Worm (Caenorhabditis elegans) whole organism, young adult: Measurements from ENCODE around the gene F58F12.1.

ENCODE experiments used
- B0019.2 ChIP-seq: fragments of 200-800 bp; sonication (Bioruptor generic); conservative IDR thresholded peaks from 2 replicates; pipeline ENCODE4 v1.3.6; 2022; ENCODE audit warnings: missing genetic modification reagents, missing genetic modification characterization, missing compliant biosample characterization
- B0035.1 ChIP-seq: sonication (generic microtip); optimal IDR thresholded peaks from 2 replicates; lab custom pipeline; 2016; ENCODE audit warnings: missing genetic modification characterization, mild to moderate bottlenecking, missing compliant biosample characterization, missing genotype, missing genetic modification reagents
- B0261.1 ChIP-seq: sonication (generic microtip); optimal IDR thresholded peaks from 2 replicates; lab custom pipeline; 2016; ENCODE audit warnings: mild to moderate bottlenecking, missing genetic modification characterization, moderate library complexity, missing compliant biosample characterization
- B0336.3 ChIP-seq: fragments of 200-800 bp; sonication (Bioruptor generic); IDR thresholded peaks from 2 replicates; pipeline ENCODE4 v1.3.6; 2022; ENCODE audit warnings: missing genetic modification characterization, missing compliant biosample characterization
- C17E4.6 ChIP-seq: fragments of 200-800 bp; sonication (Bioruptor generic); IDR thresholded peaks from 2 replicates; pipeline ENCODE4 v1.3.6; 2022; ENCODE audit warnings: missing genetic modification reagents, missing genetic modification characterization, missing compliant biosample characterization
- F57A8.1 ChIP-seq: fragments of 200-800 bp; sonication (Bioruptor generic); optimal IDR thresholded peaks from 2 replicates; lab custom pipeline; 2018; ENCODE audit warnings: mild to moderate bottlenecking, missing genetic modification characterization, moderate library complexity, missing compliant biosample characterization
- F57C9.4 ChIP-seq: sonication (generic microtip); optimal IDR thresholded peaks from 2 replicates; lab custom pipeline; 2017; ENCODE audit warnings: mild to moderate bottlenecking, missing genetic modification characterization, missing compliant biosample characterization
- T26A5.8 ChIP-seq: sonication (generic microtip); optimal IDR thresholded peaks from 2 replicates; lab custom pipeline; 2016; ENCODE audit warnings: missing genetic modification characterization, missing compliant biosample characterization
- Y79H2A.3 ChIP-seq: fragments of 200-800 bp; sonication (Bioruptor generic); conservative IDR thresholded peaks from 2 replicates; pipeline ENCODE4 v1.3.6; 2022; ENCODE audit warnings: missing genetic modification reagents, missing genetic modification characterization, missing compliant biosample characterization
- ZK185.1 ChIP-seq: sonication (generic microtip); optimal IDR thresholded peaks from 2 replicates; lab custom pipeline; 2016; ENCODE audit warnings: mild to moderate bottlenecking, missing genetic modification characterization, missing compliant biosample characterization; ENCODE audit not compliant: poor library complexity, severe bottlenecking
- athp-1 ChIP-seq: sonication (generic microtip); optimal IDR thresholded peaks from 2 replicates; lab custom pipeline; 2017; ENCODE audit warnings: mild to moderate bottlenecking, missing genetic modification characterization, missing compliant biosample characterization
- attf-6 ChIP-seq: fragments of 200-800 bp; sonication (Bioruptor generic); IDR thresholded peaks from 2 replicates; pipeline ENCODE4 v1.3.6; 2022; ENCODE audit warnings: missing genetic modification reagents, missing genetic modification characterization, missing compliant biosample characterization
- bed-2 ChIP-seq: fragments of 200-800 bp; sonication (Bioruptor generic); IDR thresholded peaks from 2 replicates; pipeline ENCODE4 v1.3.6; 2022; ENCODE audit warnings: missing genetic modification reagents, missing genetic modification characterization, missing compliant biosample characterization
- cebp-2 ChIP-seq: fragments of 200-800 bp; sonication (Bioruptor generic); IDR thresholded peaks from 2 replicates; pipeline ENCODE4 v1.3.6; 2022; ENCODE audit warnings: missing genetic modification characterization, missing compliant biosample characterization
- ceh-100 ChIP-seq: fragments of 200-800 bp; sonication (Bioruptor generic); IDR thresholded peaks from 2 replicates; pipeline ENCODE4 v1.3.6; 2022; ENCODE audit warnings: missing genetic modification reagents, missing genetic modification characterization, missing compliant biosample characterization
- ceh-27 ChIP-seq: fragments of 200-800 bp; sonication (Bioruptor generic); optimal IDR thresholded peaks from 2 replicates; lab custom pipeline; 2018; ENCODE audit warnings: mild to moderate bottlenecking, missing genetic modification characterization, moderate library complexity, missing compliant biosample characterization
- ceh-40 ChIP-seq: fragments of 200-800 bp; sonication (Bioruptor generic); IDR thresholded peaks from 2 replicates; pipeline ENCODE4 v1.3.6; 2022; ENCODE audit warnings: missing genetic modification characterization, missing compliant biosample characterization
- ceh-58 ChIP-seq: fragments of 200-800 bp; sonication (Bioruptor generic); IDR thresholded peaks from 2 replicates; pipeline ENCODE4 v1.3.6; 2022; ENCODE audit warnings: missing genetic modification characterization, missing compliant biosample characterization
- ceh-79 ChIP-seq: sonication (generic microtip); optimal IDR thresholded peaks from 2 replicates; lab custom pipeline; 2017; ENCODE audit warnings: mild to moderate bottlenecking, missing genetic modification characterization, missing compliant biosample characterization
- dpl-1 ChIP-seq: fragments of 150-350 bp; optimal IDR thresholded peaks from 2 replicates; lab custom pipeline; 2014; ENCODE audit warnings: missing biosample characterization, missing genetic modification reagents, missing genetic modification characterization
- egl-44 ChIP-seq: fragments of 200-800 bp; sonication (Bioruptor generic); IDR thresholded peaks from 2 replicates; pipeline ENCODE4 v1.3.6; 2022; ENCODE audit warnings: missing genetic modification reagents, missing genetic modification characterization, missing compliant biosample characterization
- ets-4 ChIP-seq: fragments of 200-800 bp; sonication (Bioruptor generic); optimal IDR thresholded peaks from 2 replicates; lab custom pipeline; 2018; ENCODE audit warnings: mild to moderate bottlenecking, missing genetic modification characterization, missing compliant biosample characterization
- fkh-3 ChIP-seq: sonication (generic microtip); optimal IDR thresholded peaks from 2 replicates; lab custom pipeline; 2016; ENCODE audit warnings: mild to moderate bottlenecking, missing genetic modification characterization, missing compliant biosample characterization
- hmg-20 ChIP-seq: fragments of 200-800 bp; sonication (Bioruptor generic); IDR thresholded peaks from 2 replicates; pipeline ENCODE4 v1.3.6; 2022; ENCODE audit warnings: missing genetic modification reagents, missing genetic modification characterization, missing compliant biosample characterization
- hsf-1 ChIP-seq: fragments of 200-800 bp; sonication (Bioruptor generic); IDR thresholded peaks from 2 replicates; pipeline ENCODE4 v1.3.6; 2022; ENCODE audit warnings: missing genetic modification reagents, missing genetic modification characterization, missing compliant biosample characterization
- lin-35 ChIP-seq, 3 experiments: fragments of 150-350 bp in 2 of 3; sonication (generic microtip) in 1 of 3; optimal IDR thresholded peaks; 2 replicates each; lab custom pipeline; 2014 to 2018; ENCODE audit warnings: missing biosample characterization in 3 of 3, missing genetic modification characterization in 3 of 3, missing genetic modification reagents in 3 of 3
- lsl-1 ChIP-seq: fragments of 200-800 bp; sonication (Bioruptor generic); optimal IDR thresholded peaks from 2 replicates; lab custom pipeline; 2018; ENCODE audit warnings: mild to moderate bottlenecking, missing genetic modification characterization, moderate library complexity, missing compliant biosample characterization
- lsy-27 ChIP-seq: sonication (generic microtip); optimal IDR thresholded peaks from 2 replicates; lab custom pipeline; 2017; ENCODE audit warnings: missing genetic modification characterization, mild to moderate bottlenecking, missing compliant biosample characterization, antibody characterized with exemption, missing genotype, borderline replicate concordance; ENCODE audit not compliant: insufficient read depth
- madf-3 ChIP-seq: fragments of 200-800 bp; sonication (Bioruptor generic); IDR thresholded peaks from 2 replicates; pipeline ENCODE4 v1.3.6; 2022; ENCODE audit warnings: missing genetic modification reagents, missing genetic modification characterization, missing compliant biosample characterization
- madf-6 ChIP-seq: fragments of 200-800 bp; sonication (Bioruptor generic); IDR thresholded peaks from 2 replicates; pipeline ENCODE4 v1.3.6; 2022; ENCODE audit warnings: missing genetic modification reagents, missing genetic modification characterization, missing compliant biosample characterization
- mel-28 ChIP-seq: sonication (generic microtip); optimal IDR thresholded peaks from 2 replicates; lab custom pipeline; 2016; ENCODE audit warnings: borderline replicate concordance, mild to moderate bottlenecking, missing genetic modification characterization, missing compliant biosample characterization
- mes-4 ChIP-seq: sonication (generic microtip); optimal IDR thresholded peaks from 2 replicates; lab custom pipeline; 2016; ENCODE audit warnings: missing genotype, missing genetic modification characterization, missing compliant biosample characterization
- nhr-120 ChIP-seq: fragments of 200-800 bp; sonication (Bioruptor generic); IDR thresholded peaks from 2 replicates; pipeline ENCODE4 v1.3.6; 2022; ENCODE audit warnings: missing genetic modification characterization, missing compliant biosample characterization
- nhr-80 ChIP-seq: sonication (generic microtip); optimal IDR thresholded peaks from 2 replicates; lab custom pipeline; 2016; ENCODE audit warnings: missing genetic modification characterization, missing compliant biosample characterization
- rec-8 ChIP-seq, 2 experiments: sonication (generic microtip); optimal IDR thresholded peaks; 2 replicates each; lab custom pipeline; 2016; ENCODE audit warnings: mild to moderate bottlenecking in 2 of 2, missing genetic modification characterization in 2 of 2, missing genetic modification reagents in 2 of 2, missing genotype in 2 of 2, missing biosample characterization in 1 of 2, missing compliant biosample characterization in 1 of 2, moderate library complexity in 1 of 2
- repo-1 ChIP-seq: sonication (generic microtip); optimal IDR thresholded peaks from 2 replicates; lab custom pipeline; 2017; ENCODE audit warnings: mild to moderate bottlenecking, missing genetic modification characterization, missing compliant biosample characterization
- snpc-1.3 ChIP-seq: sonication (generic microtip); optimal IDR thresholded peaks from 2 replicates; lab custom pipeline; 2017; ENCODE audit warnings: missing genetic modification characterization, mild to moderate bottlenecking, missing compliant biosample characterization, antibody characterized with exemption, moderate library complexity, missing genotype, missing genetic modification reagents; ENCODE audit not compliant: insufficient read depth
- snpc-4 ChIP-seq, 5 experiments: fragments of 150-350 bp in 1 of 5; sonication (generic microtip) in 4 of 5; optimal IDR thresholded peaks; 2 replicates each; lab custom pipeline; 2014 to 2018; ENCODE audit warnings: missing genetic modification characterization in 5 of 5, missing biosample characterization in 3 of 5, antibody characterized with exemption in 2 of 5, mild to moderate bottlenecking in 2 of 5, missing compliant biosample characterization in 2 of 5, missing genotype in 2 of 5, moderate library complexity in 2 of 5, missing genetic modification reagents in 1 of 5
- tbp1 ChIP-seq: fragments of 200-800 bp; sonication (Bioruptor generic); optimal IDR thresholded peaks from 2 replicates; lab custom pipeline; 2018; ENCODE audit warnings: mild to moderate bottlenecking, missing genetic modification characterization, missing compliant biosample characterization
- tbx-9 ChIP-seq: sonication (generic microtip); optimal IDR thresholded peaks from 2 replicates; lab custom pipeline; 2016; ENCODE audit warnings: borderline replicate concordance, missing genetic modification characterization, inconsistent platforms, missing compliant biosample characterization
- tlf-1 ChIP-seq: fragments of 200-800 bp; sonication (Bioruptor generic); optimal IDR thresholded peaks from 2 replicates; lab custom pipeline; 2018; ENCODE audit warnings: mild to moderate bottlenecking, missing genetic modification characterization, missing compliant biosample characterization
- zfh-2 ChIP-seq: fragments of 200-800 bp; sonication (Bioruptor generic); conservative IDR thresholded peaks from 2 replicates; pipeline ENCODE4 v1.3.6; 2022; ENCODE audit warnings: missing genetic modification reagents, missing genetic modification characterization, missing compliant biosample characterization
- ztf-25 ChIP-seq: fragments of 200-800 bp; sonication (Bioruptor generic); IDR thresholded peaks from 2 replicates; pipeline ENCODE4 v1.3.6; 2022; ENCODE audit warnings: missing genetic modification reagents, missing genetic modification characterization, missing compliant biosample characterization
- ztf-6 ChIP-seq: fragments of 200-800 bp; sonication (Bioruptor generic); IDR thresholded peaks from 2 replicates; pipeline ENCODE4 v1.3.6; 2022; ENCODE audit warnings: missing genetic modification reagents, missing genetic modification characterization, missing compliant biosample characterization

The F58F12.1 gene

DNA sequence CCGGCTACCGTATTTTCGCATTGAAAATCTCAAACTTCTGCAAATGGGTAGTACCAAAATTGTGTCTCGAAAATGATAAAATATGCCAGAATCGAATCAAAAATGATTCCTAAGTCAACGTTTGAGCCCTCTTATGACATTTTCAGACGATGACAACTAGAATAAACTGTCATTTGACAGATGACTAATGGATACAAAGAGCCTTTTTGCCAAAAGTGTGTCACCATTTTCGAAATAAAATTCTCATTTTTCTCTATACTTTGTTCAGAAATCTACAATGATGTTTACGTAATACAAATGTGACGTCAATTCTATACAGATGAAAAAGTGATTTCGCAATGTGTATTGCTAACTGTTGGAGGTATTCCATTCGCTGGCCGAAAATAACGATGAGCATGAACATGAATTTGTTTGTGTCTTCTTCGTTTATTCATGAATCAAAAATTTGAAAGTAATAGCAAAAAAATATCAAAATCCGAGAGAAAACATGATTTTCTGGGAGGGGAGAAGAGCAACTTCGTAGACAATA is 36.8 kb upstream of the F58F12.1 start (continued):
- no peak for TF ChIP-seq F57A8.1 (GFP tag; lab: Kevin White, UChicago)
- TF ChIP-seq tlf-1 (GFP tag; lab: Kevin White, UChicago): peak; percentile 82
- peak; percentile 97 for TF ChIP-seq repo-1 (tag; lab: Kevin White, UChicago)
- TF ChIP-seq snpc-1.3: no peak
- peak; percentile 71 for TF ChIP-seq B0035.1
- peak; percentile 87 for TF ChIP-seq fkh-3 (tag; lab: Kevin White, UChicago)
- TF ChIP-seq B0261.1 (tag; lab: Kevin White, UChicago): peak; percentile 18
- TF ChIP-seq egl-44 (GFP tag; lab: Robert Waterston, UW): no peak
- no peak for TF ChIP-seq ceh-40
- no peak for TF ChIP-seq bed-2
- peak; percentile 29; the same call in 1 of the 2 replicates for TF ChIP-seq madf-6 (GFP tag; lab: Robert Waterston, UW)
- no peak for TF ChIP-seq ztf-6 (GFP tag; lab: Robert Waterston, UW)
- TF ChIP-seq ceh-100 (GFP tag; lab: Robert Waterston, UW): peak; percentile 30
- TF ChIP-seq B0336.3: peak; percentile 94
- peak; percentile 30; the same call in 1 of the 2 replicates for TF ChIP-seq ztf-25
- TF ChIP-seq ceh-79 (tag; lab: Kevin White, UChicago): peak; percentile 74

DNA sequence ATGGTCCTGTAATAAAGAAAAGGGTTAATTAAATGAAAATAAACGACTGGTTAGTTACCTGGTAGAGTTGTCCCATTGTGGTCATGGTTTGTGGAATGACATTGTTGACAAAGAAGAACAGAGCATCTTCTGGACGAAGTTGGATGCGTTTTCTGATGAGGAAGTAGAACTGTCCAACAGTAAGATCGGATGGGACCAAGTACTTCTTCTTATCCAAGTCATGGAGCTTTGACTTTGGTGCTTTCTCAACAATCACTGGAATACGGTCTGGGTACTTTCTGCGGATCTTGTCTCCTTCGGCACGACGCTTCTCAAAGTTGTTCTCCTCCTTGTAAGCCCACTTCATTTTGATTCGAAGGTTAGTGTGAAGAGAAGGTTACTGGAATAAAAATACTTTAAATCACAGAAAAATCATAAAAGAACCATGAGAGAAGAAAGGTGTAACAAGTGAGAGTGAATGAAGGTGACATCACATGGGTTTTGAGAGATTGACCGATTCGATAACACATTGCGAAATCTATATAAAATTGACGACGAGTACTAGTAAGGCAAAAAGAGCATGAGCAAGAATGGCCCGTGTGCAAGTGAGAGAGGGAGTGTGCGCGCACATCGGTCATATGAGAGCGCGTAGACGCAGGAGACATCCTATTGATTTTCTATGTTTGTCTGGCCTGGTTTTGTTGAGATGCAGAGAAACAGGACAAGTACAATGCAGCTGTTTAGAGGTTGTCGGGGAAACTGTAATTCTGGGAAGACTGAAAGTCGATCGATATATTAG is 35.9 kb upstream of the F58F12.1 start, which contains the start of gene lgg-1:
lgg-1 (minus strand) TSS at position 379 of the 778 bp plus-strand sequence.
- TF ChIP-seq hmg-20 (peak; percentile 6; the same call in 1 of the 2 replicates), madf-3 (GFP tag; lab: Robert Waterston, UW) (no peak), ZK185.1 (tag; lab: Kevin White, UChicago) (peak; percentile 72), hsf-1 (no peak), lsy-27 (tag; lab: Kevin White, UChicago) (no peak), C17E4.6 (GFP tag; lab: Robert Waterston, UW) (no peak; the same call in 1 of the 2 replicates), zfh-2 (GFP tag; lab: Robert Waterston, UW) (no peak; the same call in 1 of the 2 replicates), nhr-120 (GFP tag; lab: Robert Waterston, UW) (no peak), mes-4 (tag; lab: Kevin White, UChicago) (no peak), B0019.2 (GFP tag; lab: Robert Waterston, UW) (peak; percentile 47), T26A5.8 (tag; lab: Kevin White, UChicago) (no peak), attf-6 (GFP tag; lab: Robert Waterston, UW) (no peak), ceh-40 (0 out of 2 replicates have a peak, but pooled peaks have one; percentile 16), ceh-58 (no peak), dpl-1 (GFP tag; lab: Kevin White, UChicago) (peak; percentile 40), lsl-1 (GFP tag; lab: Kevin White, UChicago) (no peak), snpc-4 (GFP tag; optimal IDR thresholded peaks at IDR 0.05; lab: Kevin White, UChicago) (no peak), snpc-4 (tag; optimal IDR thresholded peaks at IDR 0.05; lab: Kevin White, UChicago) (peak in 3 of 4 experiments; percentile 1 to 12 (median 10)), cebp-2 (GFP tag; lab: Robert Waterston, UW) (0 out of 2 replicates have a peak, but pooled peaks have one; percentile 63), nhr-80 (tag; lab: Kevin White, UChicago) (no peak), rec-8 (tag; optimal IDR thresholded peaks at IDR 0.05; lab: Kevin White, UChicago) (no peak), tbp1 (GFP tag; lab: Kevin White, UChicago) (peak; percentile 44), athp-1 (tag; lab: Kevin White, UChicago) (peak; percentile 72), tbx-9 (tag; lab: Kevin White, UChicago) (no peak), snpc-1.3 (no peak), F57C9.4 (tag; lab: Kevin White, UChicago) (no peak), ceh-27 (peak; percentile 41), lin-35 (GFP tag; optimal IDR thresholded peaks at IDR 0.05; lab: Kevin White, UChicago) (peak in 1 of 3 experiments; percentile 60), mel-28 (tag; lab: Kevin White, UChicago) (no peak), ets-4 (GFP tag; lab: Kevin White, UChicago) (no peak), ztf-6 (GFP tag; lab: Robert Waterston, UW) (0 out of 2 replicates have a peak, but pooled peaks have one; percentile 23), Y79H2A.3 (GFP tag; lab: Robert Waterston, UW) (0 out of 2 replicates have a peak, but pooled peaks have one; percentile 6)
